Worm (Caenorhabditis elegans) whole organism, L1 larva: ENCODE results near the gene ZC449.5.

Source experiments
- C04F5.9 ChIP-seq: sonication (generic microtip); optimal IDR thresholded peaks from 2 replicates; lab custom pipeline; 2016; ENCODE audit warnings: missing genetic modification characterization, missing compliant biosample characterization
- aha-1 ChIP-seq: fragments of 150-350 bp; optimal IDR thresholded peaks from 2 replicates; lab custom pipeline; 2014; ENCODE audit warnings: missing biosample characterization, missing genetic modification characterization
- aly-2 ChIP-seq: fragments of 150-350 bp; optimal IDR thresholded peaks from 2 replicates; lab custom pipeline; 2014; ENCODE audit warnings: missing biosample characterization, missing genetic modification characterization
- ama-1 ChIP-seq: fragments of 150-350 bp; optimal IDR thresholded peaks from 2 replicates; lab custom pipeline; 2014
- blmp-1 ChIP-seq: fragments of 150-350 bp; optimal IDR thresholded peaks from 2 replicates; lab custom pipeline; 2014; ENCODE audit warnings: missing biosample characterization, missing genetic modification characterization
- ceh-63 ChIP-seq: fragments of 200-800 bp; sonication (Bioruptor generic); optimal IDR thresholded peaks from 2 replicates; lab custom pipeline; 2018; ENCODE audit warnings: mild to moderate bottlenecking, missing genetic modification characterization, missing compliant biosample characterization
- ceh-8 ChIP-seq: fragments of 200-800 bp; sonication (Bioruptor generic); optimal IDR thresholded peaks from 2 replicates; lab custom pipeline; 2018; ENCODE audit warnings: mild to moderate bottlenecking, missing genetic modification characterization, moderate library complexity, missing compliant biosample characterization
- ceh-82 ChIP-seq, 3 experiments: fragments of 150-350 bp in 1 of 3; sonication (generic microtip) in 2 of 3; optimal IDR thresholded peaks; 2 replicates each; lab custom pipeline; 2014 to 2017; ENCODE audit warnings: missing biosample characterization in 3 of 3, missing genetic modification characterization in 3 of 3
- ces-1 ChIP-seq: fragments of 150-350 bp; optimal IDR thresholded peaks from 2 replicates; lab custom pipeline; 2014; ENCODE audit warnings: missing biosample characterization, missing genetic modification reagents, missing genetic modification characterization
- dpl-1 ChIP-seq, 3 experiments: fragments of 150-350 bp in 2 of 3; sonication (generic microtip) in 1 of 3; optimal IDR thresholded peaks; 2 replicates each; lab custom pipeline; 2014 to 2017; ENCODE audit warnings: missing biosample characterization in 3 of 3, missing genetic modification characterization in 3 of 3, missing genetic modification reagents in 3 of 3
- egl-27 ChIP-seq, 2 experiments: fragments of 150-350 bp in 1 of 2; sonication (generic microtip); optimal IDR thresholded peaks; 3 replicates each; lab custom pipeline; 2017 to 2018; ENCODE audit warnings: missing biosample characterization in 2 of 2, missing genetic modification characterization in 2 of 2, missing genetic modification reagents in 2 of 2
- elt-3 ChIP-seq, 6 experiments: fragments of 150-350 bp in 1 of 6; sonication (generic microtip); optimal IDR thresholded peaks; 2 replicates each; lab custom pipeline; 2017 to 2018; ENCODE audit warnings: missing biosample characterization in 6 of 6, missing genetic modification characterization in 6 of 6, inconsistent platforms in 1 of 6
- ets-5 ChIP-seq: fragments of 200-800 bp; sonication (Bioruptor generic); IDR thresholded peaks from 2 replicates; pipeline ENCODE4 v1.3.6; 2022; ENCODE audit warnings: missing genetic modification characterization, missing compliant biosample characterization
- fkh-10 ChIP-seq: sonication (generic microtip); optimal IDR thresholded peaks from 2 replicates; lab custom pipeline; 2017; ENCODE audit warnings: missing biosample characterization, missing genetic modification reagents, missing genetic modification characterization
- fkh-4 ChIP-seq: sonication (generic microtip); optimal IDR thresholded peaks from 2 replicates; lab custom pipeline; 2016; ENCODE audit warnings: missing compliant biosample characterization, missing genetic modification characterization, borderline replicate concordance
- lin-14 ChIP-seq: fragments of 200-800 bp; sonication (Bioruptor generic); optimal IDR thresholded peaks from 2 replicates; lab custom pipeline; 2018; ENCODE audit warnings: mild to moderate bottlenecking, missing genetic modification characterization, moderate library complexity, missing compliant biosample characterization
- lin-15B ChIP-seq: fragments of 150-350 bp; sonication (generic microtip); optimal IDR thresholded peaks from 3 replicates; lab custom pipeline; 2014; ENCODE audit warnings: missing biosample characterization, missing genetic modification characterization
- lin-39 ChIP-seq: fragments of 150-350 bp; optimal IDR thresholded peaks from 2 replicates; lab custom pipeline; 2014; ENCODE audit warnings: missing biosample characterization, missing genetic modification reagents, missing genetic modification characterization
- lir-3 ChIP-seq: sonication (generic microtip); optimal IDR thresholded peaks from 2 replicates; lab custom pipeline; 2016; ENCODE audit warnings: mild to moderate bottlenecking, missing genetic modification characterization, moderate library complexity, missing compliant biosample characterization; ENCODE audit not compliant: poor library complexity
- lsy-2 ChIP-seq, 2 experiments: fragments of 150-350 bp; optimal IDR thresholded peaks; 2 replicates each; lab custom pipeline; 2014; ENCODE audit warnings: missing biosample characterization in 2 of 2, missing genetic modification characterization in 2 of 2
- mef-2 ChIP-seq: fragments of 150-350 bp; optimal IDR thresholded peaks from 2 replicates; lab custom pipeline; 2014; ENCODE audit warnings: missing biosample characterization, missing genetic modification characterization
- mep-1 ChIP-seq: fragments of 150-350 bp; optimal IDR thresholded peaks from 2 replicates; lab custom pipeline; 2014; ENCODE audit warnings: missing biosample characterization, missing genetic modification characterization
- nhr-11 ChIP-seq: fragments of 150-350 bp; optimal IDR thresholded peaks from 2 replicates; lab custom pipeline; 2014; ENCODE audit warnings: missing biosample characterization, missing genetic modification characterization
- nhr-12 ChIP-seq: sonication (generic microtip); optimal IDR thresholded peaks from 2 replicates; lab custom pipeline; 2017; ENCODE audit warnings: missing biosample characterization, missing genetic modification characterization
- nhr-20 ChIP-seq: sonication (generic microtip); optimal IDR thresholded peaks from 2 replicates; lab custom pipeline; 2016; ENCODE audit warnings: mild to moderate bottlenecking, missing genetic modification characterization, missing compliant biosample characterization
- nhr-237 ChIP-seq: fragments of 150-350 bp; optimal IDR thresholded peaks from 2 replicates; lab custom pipeline; 2014; ENCODE audit warnings: missing biosample characterization, missing genetic modification characterization
- nhr-28 ChIP-seq: fragments of 150-350 bp; optimal IDR thresholded peaks from 2 replicates; lab custom pipeline; 2014; ENCODE audit warnings: missing biosample characterization, missing genetic modification characterization
- nhr-77 ChIP-seq: fragments of 150-350 bp; optimal IDR thresholded peaks from 2 replicates; lab custom pipeline; 2014; ENCODE audit warnings: missing biosample characterization, missing genetic modification characterization
- nhr-84 ChIP-seq: sonication (generic microtip); optimal IDR thresholded peaks from 2 replicates; lab custom pipeline; 2017; ENCODE audit warnings: missing biosample characterization, missing genetic modification characterization
- nhr-85 ChIP-seq: sonication (generic microtip); peaks from one replicate; lab custom pipeline; 2016; ENCODE audit warnings: missing genetic modification characterization, inconsistent platforms, missing compliant biosample characterization
- pax-3 ChIP-seq: fragments of 200-800 bp; sonication (Bioruptor generic); optimal IDR thresholded peaks from 2 replicates; lab custom pipeline; 2018; ENCODE audit warnings: mild to moderate bottlenecking, missing genetic modification characterization, moderate library complexity, missing compliant biosample characterization
- pqm-1 ChIP-seq: sonication (generic microtip); optimal IDR thresholded peaks from 3 replicates; lab custom pipeline; 2017; ENCODE audit warnings: missing biosample characterization, missing genetic modification characterization
- skn-1 ChIP-seq: fragments of 150-350 bp; optimal IDR thresholded peaks from 2 replicates; lab custom pipeline; 2014; ENCODE audit warnings: missing biosample characterization, missing genetic modification characterization
- sptf-1 ChIP-seq: fragments of 150-350 bp; optimal IDR thresholded peaks from 2 replicates; lab custom pipeline; 2014; ENCODE audit warnings: missing biosample characterization, missing genetic modification characterization
- tbx-2 ChIP-seq: sonication (generic microtip); optimal IDR thresholded peaks from 2 replicates; lab custom pipeline; 2016; ENCODE audit warnings: missing genetic modification characterization, missing compliant biosample characterization
- unc-62 ChIP-seq: fragments of 150-350 bp; optimal IDR thresholded peaks from 2 replicates; lab custom pipeline; 2014; ENCODE audit warnings: missing biosample characterization, missing genetic modification reagents, missing genetic modification characterization
- zip-4 ChIP-seq: fragments of 200-800 bp; sonication (Bioruptor generic); optimal IDR thresholded peaks from 2 replicates; lab custom pipeline; 2018; ENCODE audit warnings: mild to moderate bottlenecking, missing genetic modification characterization, moderate library complexity, missing compliant biosample characterization
- ztf-11 ChIP-seq, 2 experiments: sonication (generic microtip); optimal IDR thresholded peaks; 2 replicates each; lab custom pipeline; 2016 to 2017; ENCODE audit warnings: missing genetic modification characterization in 2 of 2, missing biosample characterization in 1 of 2, missing compliant biosample characterization in 1 of 2

The ZC449.5 gene

ce11 chrX:5060756-5061155 lies 23.2 kb upstream of the ZC449.5 start, which contains the start of gene C24H10.3:
TSS of gene C24H10.3 (plus strand) at chrX:5061056.
- TF ChIP-seq lin-14 (GFP tag; lab: Kevin White, UChicago) (peak; percentile 13), blmp-1 (peak; percentile 41), mep-1 (tag; lab: Kevin White, UChicago) (peak; percentile 25), pqm-1 (tag; lab: Kevin White, UChicago) (no peak)

- TF ChIP-seq lin-39 (no peak), C04F5.9 (no peak), ama-1 (lab: Kevin White, UChicago) (no peak), aha-1 (tag; lab: Kevin White, UChicago) (no peak), nhr-77 (tag; lab: Kevin White, UChicago) (no peak), fkh-10 (GFP tag; lab: Kevin White, UChicago) (no peak), zip-4 (no peak), ceh-63 (GFP tag; lab: Kevin White, UChicago) (no peak), unc-62 (no peak), nhr-237 (no peak), nhr-85 (no peak), lir-3 (tag; lab: Kevin White, UChicago) (no peak)
These were observed 21.6 kb upstream of the ZC449.5 start, which contains the start of gene C24H10.4 for ce11 chrX:5059163-5059562. TSS of gene C24H10.4 (minus strand) at chrX:5059263.

ce11 chrX:5056199-5056598 lies 18.6 kb upstream of the ZC449.5 start:
- TF ChIP-seq ztf-11 (tag; optimal IDR thresholded peaks at IDR 0.05; lab: Kevin White, UChicago): peak in 1 of 2 experiments; percentile 21
- peak; percentile 81 for TF ChIP-seq ceh-8 (GFP tag; lab: Kevin White, UChicago)

- TF ChIP-seq lin-14 (GFP tag; lab: Kevin White, UChicago) (no peak), tbx-2 (tag; lab: Kevin White, UChicago) (no peak), blmp-1 (peak; percentile 91), pax-3 (tag; lab: Kevin White, UChicago) (no peak)
These were observed 6.3 kb upstream of the ZC449.5 start, which contains the start of gene Y64H9A.2 for ce11 chrX:5043887-5044286. TSS of gene Y64H9A.2 (plus strand) at chrX:5043976.

- TF ChIP-seq ces-1 (GFP tag; lab: Kevin White, UChicago) (no peak), lin-15B (tag; lab: Kevin White, UChicago) (no peak)
These were observed 2.5 kb upstream of the ZC449.5 start for ce11 chrX:5040038-5040437.

ce11 chrX:5038812-5039211 lies 1.2 kb upstream of the ZC449.5 start:
- TF ChIP-seq fkh-4 (tag; lab: Kevin White, UChicago) (no peak), skn-1 (tag; lab: Kevin White, UChicago) (no peak), aly-2 (no peak), nhr-28 (tag; lab: Kevin White, UChicago) (no peak), sptf-1 (no peak), dpl-1 (GFP tag; optimal IDR thresholded peaks at IDR 0.05; lab: Kevin White, UChicago) (no peak), nhr-11 (tag; lab: Kevin White, UChicago) (no peak), fkh-10 (GFP tag; lab: Kevin White, UChicago) (no peak), nhr-84 (tag; lab: Kevin White, UChicago) (no peak), egl-27 (tag; optimal IDR thresholded peaks at IDR 0.05; lab: Kevin White, UChicago) (no peak), ets-5 (GFP tag; lab: Robert Waterston, UW) (no peak), nhr-12 (tag; lab: Kevin White, UChicago) (no peak), mep-1 (tag; lab: Kevin White, UChicago) (no peak), nhr-20 (tag; lab: Kevin White, UChicago) (no peak), ztf-11 (tag; optimal IDR thresholded peaks at IDR 0.05; lab: Kevin White, UChicago) (no peak), lsy-2 (tag; optimal IDR thresholded peaks at IDR 0.05; lab: Kevin White, UChicago) (no peak), mef-2 (no peak), lin-14 (GFP tag; lab: Kevin White, UChicago) (no peak), elt-3 (tag; optimal IDR thresholded peaks at IDR 0.05; lab: Kevin White, UChicago) (no peak), ceh-82 (tag; optimal IDR thresholded peaks at IDR 0.05; lab: Kevin White, UChicago) (no peak)
